Fruit fly (Drosophila melanogaster): ENCODE data around the gene IntS10.

IntS10 gene

DNA sequence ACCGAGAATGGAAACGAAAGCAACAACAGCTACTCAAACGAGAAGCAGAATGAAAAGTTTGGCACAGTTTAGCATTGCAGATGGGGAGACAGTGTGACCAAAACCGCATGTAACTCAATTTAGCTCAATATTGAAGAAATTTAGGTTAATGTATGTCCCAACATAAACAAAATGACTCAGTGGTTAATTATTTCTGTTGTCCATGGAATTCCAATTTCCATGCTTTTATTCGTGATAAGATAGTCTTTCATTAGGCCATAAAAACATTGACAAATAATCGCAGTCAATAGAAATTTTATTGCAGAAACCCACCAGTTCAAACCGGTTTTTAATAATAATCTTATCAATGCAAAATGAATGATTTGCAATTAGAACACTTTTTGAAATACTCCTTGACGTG lies 4.7 kb upstream of the IntS10 start (continued):
- TF ChIP-seq Lpt (GFP tag; optimal IDR thresholded peaks at IDR 0.05) = no peak
- no peak for TF ChIP-seq CG8119 (GFP tag; IDR thresholded peaks at IDR 0.05)
- TF ChIP-seq lz (GFP tag; optimal IDR thresholded peaks at IDR 0.05) = no peak
- TF ChIP-seq Eip93F (GFP tag; optimal IDR thresholded peaks at IDR 0.05) = peak; percentile 40
- TF ChIP-seq CG31627 (GFP tag; optimal IDR thresholded peaks at IDR 0.05) = no peak
- no peak for TF ChIP-seq fd85E (GFP tag; optimal IDR thresholded peaks at IDR 0.05)
- TF ChIP-seq CG4318 (GFP tag; optimal IDR thresholded peaks at IDR 0.05) = no peak
- TF ChIP-seq Sox15 (GFP tag; optimal IDR thresholded peaks at IDR 0.05) = no peak
- no peak for TF ChIP-seq CG3919 (GFP tag; optimal IDR thresholded peaks at IDR 0.05)
- TF ChIP-seq Gug (GFP tag; IDR thresholded peaks at IDR 0.05) = no peak
- TF ChIP-seq CG6163 (GFP tag; IDR thresholded peaks at IDR 0.05) = no peak
- no peak for TF ChIP-seq esn (GFP tag; optimal IDR thresholded peaks at IDR 0.05)
- TF ChIP-seq CG1621 (tag; optimal IDR thresholded peaks at IDR 0.05) = no peak
- peak; percentile 46 for TF ChIP-seq CG32006 (GFP tag; optimal IDR thresholded peaks at IDR 0.05)
- TF ChIP-seq Hr39 (GFP tag; optimal IDR thresholded peaks at IDR 0.05) = peak; percentile 17
- TF ChIP-seq CG9139 (GFP tag; optimal IDR thresholded peaks at IDR 0.05) = no peak
- TF ChIP-seq acj6 (GFP tag; optimal IDR thresholded peaks at IDR 0.05) = no peak
- no peak for TF ChIP-seq dac (GFP tag; optimal IDR thresholded peaks at IDR 0.05)
- TF ChIP-seq Eip78C (GFP tag) = peak; percentile 61
- TF ChIP-seq CG8319 (GFP tag; optimal IDR thresholded peaks at IDR 0.05) = no peak
- no peak for TF ChIP-seq CG11762 (GFP tag; optimal IDR thresholded peaks at IDR 0.05; ENCODE audit: insufficient read depth)
- no peak for TF ChIP-seq CG11902 (GFP tag; optimal IDR thresholded peaks at IDR 0.05)
- TF ChIP-seq CG8632 (GFP tag; optimal IDR thresholded peaks at IDR 0.05) = no peak
- TF ChIP-seq svp (GFP tag) = peak; percentile 65
- TF ChIP-seq Blimp-1 (GFP tag; optimal IDR thresholded peaks at IDR 0.05) = no peak
- TF ChIP-seq CG34406 (GFP tag; optimal IDR thresholded peaks at IDR 0.05) = no peak
- peak; percentile 5 for TF ChIP-seq CG10669 (GFP tag; optimal IDR thresholded peaks at IDR 0.05)
- TF ChIP-seq Sox102F (GFP tag; optimal IDR thresholded peaks at IDR 0.05) = no peak
- TF ChIP-seq salr (GFP tag; optimal IDR thresholded peaks at IDR 0.05) = no peak
- TF ChIP-seq cyc (GFP tag; optimal IDR thresholded peaks at IDR 0.05) = no peak
- TF ChIP-seq CG6792 (GFP tag; optimal IDR thresholded peaks at IDR 0.05) = no peak
- no peak for TF ChIP-seq Ets96B (tag; optimal IDR thresholded peaks at IDR 0.05)

DNA sequence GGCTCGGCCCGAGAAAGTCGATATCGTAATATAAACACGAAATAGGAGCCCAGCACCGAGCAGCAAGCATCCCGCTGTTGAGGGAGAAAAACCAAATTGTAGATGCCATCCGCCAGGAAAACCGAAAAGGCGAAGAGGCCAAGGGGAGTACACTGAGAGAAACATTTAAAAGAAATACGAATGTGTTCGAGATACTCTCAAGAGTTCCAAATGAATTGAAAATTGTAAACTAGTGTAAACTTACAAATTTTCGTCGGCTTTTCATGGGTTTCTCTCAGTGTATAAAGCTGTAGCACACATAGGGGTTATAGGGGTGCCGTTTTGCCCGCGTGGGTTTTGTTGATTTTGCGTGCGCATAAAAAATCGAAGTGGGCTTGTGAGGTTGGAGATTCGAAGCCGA lies 3.8 kb upstream of the IntS10 start:
- TF ChIP-seq Eip78C (GFP tag) (peak; percentile 95), spab (GFP tag; optimal IDR thresholded peaks at IDR 0.05) (peak; percentile 39), Smox (GFP tag; optimal IDR thresholded peaks at IDR 0.05) (no peak), Hr38 (GFP tag; optimal IDR thresholded peaks at IDR 0.05) (peak; percentile 8), CG10631 (GFP tag; optimal IDR thresholded peaks at IDR 0.05) (peak; percentile 50), Sox14 (GFP tag; optimal IDR thresholded peaks at IDR 0.05) (peak; percentile 78), Hr4 (GFP tag; optimal IDR thresholded peaks at IDR 0.05) (peak; percentile 78), fd59A (GFP tag; optimal IDR thresholded peaks at IDR 0.05) (peak; percentile 68), dac (GFP tag; optimal IDR thresholded peaks at IDR 0.05) (peak; percentile 6), CG31627 (GFP tag; optimal IDR thresholded peaks at IDR 0.05) (peak; percentile 87), Gug (GFP tag; IDR thresholded peaks at IDR 0.05) (peak; percentile 64), CG8119 (GFP tag; IDR thresholded peaks at IDR 0.05) (peak; percentile 70), CG16779 (tag; optimal IDR thresholded peaks at IDR 0.05) (no peak), dsx (GFP tag; optimal IDR thresholded peaks at IDR 0.05; ENCODE audit: poor library complexity, severe bottlenecking) (peak; percentile 69), net (GFP tag; optimal IDR thresholded peaks at IDR 0.05) (no peak), eg (GFP tag; IDR thresholded peaks at IDR 0.05) (peak; percentile 82), fd85E (GFP tag; optimal IDR thresholded peaks at IDR 0.05) (no peak), Met (GFP tag; optimal IDR thresholded peaks at IDR 0.05) (peak; percentile 87), CG11294 (GFP tag; IDR thresholded peaks at IDR 0.05) (peak; percentile 54), acj6 (GFP tag; optimal IDR thresholded peaks at IDR 0.05) (peak; percentile 76), CG34406 (GFP tag; optimal IDR thresholded peaks at IDR 0.05) (peak; percentile 66), Eip75B (GFP tag; optimal IDR thresholded peaks at IDR 0.05) (peak; percentile 58), CG15336 (GFP tag; IDR thresholded peaks at IDR 0.05) (peak; percentile 77), fkh (GFP tag; optimal IDR thresholded peaks at IDR 0.05) (peak; percentile 45), Eip93F (GFP tag; optimal IDR thresholded peaks at IDR 0.05) (peak; percentile 5), Lpt (GFP tag; optimal IDR thresholded peaks at IDR 0.05) (peak; percentile 49), CG3919 (GFP tag; optimal IDR thresholded peaks at IDR 0.05) (peak; percentile 56), CG1621 (tag; optimal IDR thresholded peaks at IDR 0.05) (peak; percentile 60), topi (GFP tag; optimal IDR thresholded peaks at IDR 0.05) (peak; percentile 47), svp (GFP tag) (no peak), CG6792 (GFP tag; optimal IDR thresholded peaks at IDR 0.05) (peak; percentile 78), Hr39 (GFP tag; optimal IDR thresholded peaks at IDR 0.05) (peak; percentile 88), vri (GFP tag; optimal IDR thresholded peaks at IDR 0.05) (no peak), CG10669 (GFP tag; optimal IDR thresholded peaks at IDR 0.05) (peak; percentile 57), Sox15 (GFP tag; optimal IDR thresholded peaks at IDR 0.05) (peak; percentile 67)

Data from whole organism, prepupa.